Worm (Caenorhabditis elegans): ENCODE results near the gene F20G2.6.

F20G2.6 gene

DNA sequence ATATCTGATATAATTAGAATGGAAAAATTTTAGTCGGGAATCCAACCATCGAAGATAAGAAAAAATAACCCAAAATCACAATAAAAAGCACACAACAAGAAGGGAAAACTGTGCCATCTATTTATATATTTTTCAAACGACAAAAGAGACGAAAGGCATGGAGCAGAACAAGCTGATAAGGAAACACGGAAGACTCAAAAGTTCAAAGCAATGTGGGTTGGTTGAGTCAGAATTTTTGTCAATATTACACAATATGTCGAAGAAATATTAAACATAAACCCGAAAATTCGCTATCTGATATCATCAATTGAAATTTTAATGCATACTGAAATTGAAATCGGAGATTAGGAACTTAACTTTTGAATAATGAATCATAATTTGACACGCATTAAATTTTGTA is 18.0 kb upstream of the F20G2.6 start, which contains the start of gene F35E12.9:
F35E12.9 (minus strand) TSS at position 227 of the 400 bp plus-strand sequence.
- TF ChIP-seq gmeb-1 (tag; optimal IDR thresholded peaks at IDR 0.05) = peak; percentile 40
- no peak for TF ChIP-seq nhr-237 (tag; optimal IDR thresholded peaks at IDR 0.05)
- TF ChIP-seq ceh-82 (tag; optimal IDR thresholded peaks at IDR 0.05) = no peak
- TF ChIP-seq egl-27 (tag; optimal IDR thresholded peaks at IDR 0.05) = no peak
- TF ChIP-seq skn-1 (tag; optimal IDR thresholded peaks at IDR 0.05) = peak; percentile 46
- no peak for TF ChIP-seq mbf-1 (tag; optimal IDR thresholded peaks at IDR 0.05)
- no peak for TF ChIP-seq nhr-10 (tag; optimal IDR thresholded peaks at IDR 0.05)
- TF ChIP-seq ztf-4 (tag; optimal IDR thresholded peaks at IDR 0.05) = no peak
- TF ChIP-seq unc-55 (GFP tag; optimal IDR thresholded peaks at IDR 0.05) = no peak
- TF ChIP-seq R02D3.7 (tag; optimal IDR thresholded peaks at IDR 0.05) = no peak
- no peak for TF ChIP-seq ceh-16 (tag; optimal IDR thresholded peaks at IDR 0.05)
- no peak for TF ChIP-seq blmp-1 (tag; optimal IDR thresholded peaks at IDR 0.05; ENCODE audit: insufficient read depth)
- no peak for TF ChIP-seq sma-3 (GFP tag; optimal IDR thresholded peaks at IDR 0.05)
- peak; percentile 3 for TF ChIP-seq F13H6.1 (tag; optimal IDR thresholded peaks at IDR 0.05)
- no peak for TF ChIP-seq zag-1 (tag; optimal IDR thresholded peaks at IDR 0.05)
- TF ChIP-seq C34F6.9 (tag; optimal IDR thresholded peaks at IDR 0.05) = no peak
- no peak for TF ChIP-seq nhr-23 (tag; optimal IDR thresholded peaks at IDR 0.05)
- TF ChIP-seq lin-39 (tag; optimal IDR thresholded peaks at IDR 0.05) = no peak
- TF ChIP-seq ztf-11 (tag; optimal IDR thresholded peaks at IDR 0.05) = no peak
- no peak for TF ChIP-seq Y55F3AM.14 (GFP tag; optimal IDR thresholded peaks at IDR 0.05)
- no peak for TF ChIP-seq elt-3 (tag; optimal IDR thresholded peaks at IDR 0.05)
- no peak for TF ChIP-seq alr-1 (tag; optimal IDR thresholded peaks at IDR 0.05)
- no peak for TF ChIP-seq sem-4 (tag; optimal IDR thresholded peaks at IDR 0.05)
- peak; percentile 20 for TF ChIP-seq crh-2 (tag; optimal IDR thresholded peaks at IDR 0.05)
- TF ChIP-seq lin-11 (tag; optimal IDR thresholded peaks at IDR 0.05) = no peak
- TF ChIP-seq nhr-25 (tag; optimal IDR thresholded peaks at IDR 0.05) = no peak
- TF ChIP-seq mdl-1 (tag; optimal IDR thresholded peaks at IDR 0.05) = no peak
- TF ChIP-seq nhr-6 (tag; optimal IDR thresholded peaks at IDR 0.05) = no peak
- no peak for TF ChIP-seq mab-5 (tag; optimal IDR thresholded peaks at IDR 0.05)
- TF ChIP-seq snpc-4 (tag; optimal IDR thresholded peaks at IDR 0.05) = no peak
- TF ChIP-seq ztf-1 (GFP tag; conservative IDR thresholded peaks at IDR 0.05) = no peak
- TF ChIP-seq fos-1 (tag; optimal IDR thresholded peaks at IDR 0.05) = peak; percentile 98
- TF ChIP-seq sma-9 (GFP tag; optimal IDR thresholded peaks at IDR 0.05) = peak; percentile 22
- no peak for TF ChIP-seq sma-9 (tag; optimal IDR thresholded peaks at IDR 0.05)
- no peak for TF ChIP-seq lsy-2 (tag; optimal IDR thresholded peaks at IDR 0.05)
- TF ChIP-seq nhr-77 (tag; optimal IDR thresholded peaks at IDR 0.05) = no peak
- no peak for TF ChIP-seq peb-1 (tag; optimal IDR thresholded peaks at IDR 0.05)
- no peak for TF ChIP-seq nhr-21 (tag; optimal IDR thresholded peaks at IDR 0.05)
- TF ChIP-seq nhr-12 (tag; optimal IDR thresholded peaks at IDR 0.05) = no peak
- TF ChIP-seq aly-2 (tag; optimal IDR thresholded peaks at IDR 0.05) = no peak

DNA sequence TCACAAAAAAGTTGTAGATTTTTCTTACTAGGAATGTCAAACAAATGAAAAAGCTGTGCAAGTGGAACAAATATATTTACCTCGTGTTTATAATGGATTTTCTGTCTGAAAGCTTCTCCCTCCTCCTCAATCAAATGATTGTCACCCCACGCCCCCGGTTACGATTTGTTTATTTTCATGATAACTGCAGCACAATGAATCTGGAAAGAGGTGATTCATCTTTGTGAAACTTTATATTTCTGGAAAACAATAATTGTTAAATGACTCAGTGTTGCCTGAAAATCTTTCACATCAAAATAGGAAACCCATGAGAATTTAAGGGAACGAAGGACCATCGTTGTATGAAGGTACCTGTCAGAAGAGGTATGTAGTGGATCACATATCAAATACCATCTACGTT is 14.2 kb upstream of the F20G2.6 start, which contains the start of gene F35E12.10:
F35E12.10 (minus strand) TSS at position 101 of the 400 bp plus-strand sequence.
- no peak for TF ChIP-seq crh-2 (tag; optimal IDR thresholded peaks at IDR 0.05)
- no peak for TF ChIP-seq ceh-82 (tag; optimal IDR thresholded peaks at IDR 0.05)
- no peak for TF ChIP-seq mdl-1 (tag; optimal IDR thresholded peaks at IDR 0.05)
- TF ChIP-seq nhr-237 (tag; optimal IDR thresholded peaks at IDR 0.05) = no peak
- TF ChIP-seq nhr-12 (tag; optimal IDR thresholded peaks at IDR 0.05) = no peak
- TF ChIP-seq nhr-23 (tag; optimal IDR thresholded peaks at IDR 0.05) = no peak

DNA sequence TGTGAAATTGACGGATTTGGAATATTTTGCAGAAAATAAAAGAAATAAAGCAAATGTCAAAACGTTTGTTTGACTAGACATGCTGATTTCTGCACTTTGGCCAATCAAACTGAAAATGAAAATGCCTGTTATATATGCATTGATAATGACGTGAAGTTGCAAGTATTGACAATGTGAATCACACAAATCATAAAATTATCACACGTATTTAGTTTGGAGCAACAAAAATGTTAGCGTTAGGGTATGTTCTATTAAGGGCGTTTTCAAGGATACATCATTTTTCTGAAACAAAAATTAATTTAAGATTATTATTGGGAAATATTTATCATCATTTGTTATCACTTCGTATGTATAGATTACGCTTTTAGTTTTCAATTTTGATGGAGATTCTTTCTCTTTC is 11.1 kb upstream of the F20G2.6 start, which contains the start of gene cld-9:
cld-9 (minus strand) TSS at position 81 of the 400 bp plus-strand sequence.
- TF ChIP-seq blmp-1 (tag; optimal IDR thresholded peaks at IDR 0.05; ENCODE audit: insufficient read depth) (no peak), ceh-82 (tag; optimal IDR thresholded peaks at IDR 0.05) (no peak), nhr-77 (tag; optimal IDR thresholded peaks at IDR 0.05) (no peak), sma-9 (GFP tag; optimal IDR thresholded peaks at IDR 0.05) (peak; percentile 37), sma-9 (tag; optimal IDR thresholded peaks at IDR 0.05) (no peak), fos-1 (tag; optimal IDR thresholded peaks at IDR 0.05) (peak; percentile 63), mdl-1 (tag; optimal IDR thresholded peaks at IDR 0.05) (no peak)
